Fruit fly (Drosophila melanogaster): Measurements from ENCODE around the gene CG32119.

The CG32119 gene

dm6 chr3L:13213360-13213759 is 35.1 kb downstream of the CG32119 start (continued):
- TF ChIP-seq CG9817 (tag; optimal IDR thresholded peaks at IDR 0.05): no peak
- TF ChIP-seq CG6765 (GFP tag; optimal IDR thresholded peaks at IDR 0.05): no peak
- TF ChIP-seq CG7271 (tag; optimal IDR thresholded peaks at IDR 0.05): peak; percentile 65
- peak; percentile 57 for TF ChIP-seq gcm (GFP tag; optimal IDR thresholded peaks at IDR 0.05)
- TF ChIP-seq pho (GFP tag; optimal IDR thresholded peaks at IDR 0.05): no peak
- no peak for TF ChIP-seq ranshi (GFP tag; IDR thresholded peaks at IDR 0.05)
- peak; percentile 38 for TF ChIP-seq CG8944 (GFP tag; optimal IDR thresholded peaks at IDR 0.05)
- TF ChIP-seq Trl (optimal IDR thresholded peaks at IDR 0.05): no peak
- TF ChIP-seq Trl (GFP tag; optimal IDR thresholded peaks at IDR 0.05): peak; percentile 12
- TF ChIP-seq pfk (GFP tag; optimal IDR thresholded peaks at IDR 0.05): no peak
- TF ChIP-seq Camta (GFP tag; optimal IDR thresholded peaks at IDR 0.05): peak; percentile 70
- no peak for TF ChIP-seq CG4328 (GFP tag; optimal IDR thresholded peaks at IDR 0.05)
- no peak for TF ChIP-seq Aef1 (GFP tag; IDR thresholded peaks at IDR 0.05)
- peak; percentile 68 for TF ChIP-seq CG17359 (tag; optimal IDR thresholded peaks at IDR 0.05)
- no peak for TF ChIP-seq CG13894 (tag; optimal IDR thresholded peaks at IDR 0.05)
- TF ChIP-seq CG10147 (GFP tag; optimal IDR thresholded peaks at IDR 0.05): no peak
- no peak for TF ChIP-seq bigmax (GFP tag; optimal IDR thresholded peaks at IDR 0.05)
- TF ChIP-seq Mrtf (GFP tag; IDR thresholded peaks at IDR 0.05): no peak
- peak; percentile 35 for TF ChIP-seq HHEX (GFP tag; optimal IDR thresholded peaks at IDR 0.05)
- peak; percentile 65 for TF ChIP-seq seq (GFP tag; IDR thresholded peaks at IDR 0.05)
- TF ChIP-seq NC2α (GFP tag; optimal IDR thresholded peaks at IDR 0.05): peak; percentile 14
- TF ChIP-seq grn (GFP tag; optimal IDR thresholded peaks at IDR 0.05): no peak
- peak; percentile 67 for TF ChIP-seq CG13424 (tag; optimal IDR thresholded peaks at IDR 0.05)
- TF ChIP-seq vvl (GFP tag; IDR thresholded peaks at IDR 0.05): peak; percentile 75
- peak; percentile 1 for TF ChIP-seq Deaf1 (tag; optimal IDR thresholded peaks at IDR 0.05)
- peak; percentile 46 to 89 for TF ChIP-seq bsh (GFP tag; optimal IDR thresholded peaks at IDR 0.05)
- TF ChIP-seq CG12659 (GFP tag; optimal IDR thresholded peaks at IDR 0.05): peak; percentile 7
- TF ChIP-seq ken (GFP tag; IDR thresholded peaks at IDR 0.05): 0 out of 3 replicates have a peak, but pooled peaks have one; percentile 44
- no peak for TF ChIP-seq CG34376 (GFP tag; optimal IDR thresholded peaks at IDR 0.05)
- no peak for TF ChIP-seq insv (GFP tag; optimal IDR thresholded peaks at IDR 0.05)
- no peak for TF ChIP-seq Hey (tag; optimal IDR thresholded peaks at IDR 0.05)
- no peak for TF ChIP-seq CG8359 (GFP tag; optimal IDR thresholded peaks at IDR 0.05; ENCODE audit: borderline replicate concordance)
- no peak for TF ChIP-seq CG1832 (GFP tag; optimal IDR thresholded peaks at IDR 0.05)
- TF ChIP-seq yki (optimal IDR thresholded peaks at IDR 0.05): no peak
- TF ChIP-seq Dfd (GFP tag; optimal IDR thresholded peaks at IDR 0.05): no peak
- TF ChIP-seq hbn (GFP tag; IDR thresholded peaks at IDR 0.05; ENCODE audit: partially characterized antibody): no peak
- TF ChIP-seq CG3065 (GFP tag; optimal IDR thresholded peaks at IDR 0.05): peak; percentile 30
- no peak for TF ChIP-seq al (GFP tag; IDR thresholded peaks at IDR 0.05)
- TF ChIP-seq hb (GFP tag; IDR thresholded peaks at IDR 0.05; ENCODE audit: partially characterized antibody): no peak
- peak; percentile 79 for TF ChIP-seq Ets65A (GFP tag)
- TF ChIP-seq CG11695 (GFP tag; IDR thresholded peaks at IDR 0.05): no peak
- no peak for TF ChIP-seq klu (GFP tag; IDR thresholded peaks at IDR 0.05)
- TF ChIP-seq nom (GFP tag; optimal IDR thresholded peaks at IDR 0.05): no peak
- no peak for TF ChIP-seq sc (optimal IDR thresholded peaks at IDR 0.05)
- TF ChIP-seq sc (GFP tag; optimal IDR thresholded peaks at IDR 0.05): peak; percentile 57
- no peak for TF ChIP-seq Tbp (GFP tag; optimal IDR thresholded peaks at IDR 0.05)
- TF ChIP-seq jigr1 (GFP tag; IDR thresholded peaks at IDR 0.05): no peak
- peak; percentile 26 for TF ChIP-seq CG7786 (GFP tag; optimal IDR thresholded peaks at IDR 0.05)
- TF ChIP-seq pan (optimal IDR thresholded peaks at IDR 0.05): no peak
- peak in 1 of 2 experiments; percentile 19 for TF ChIP-seq pan (GFP tag; optimal IDR thresholded peaks at IDR 0.05 in 1 of 2, IDR thresholded peaks at IDR 0.05 in 1 of 2)
- peak; percentile 43 for TF ChIP-seq Xbp1 (GFP tag; optimal IDR thresholded peaks at IDR 0.05)
- peak; percentile 77 for TF ChIP-seq ci (GFP tag; IDR thresholded peaks at IDR 0.05)
- peak; percentile 45 for TF ChIP-seq CrebB (tag; optimal IDR thresholded peaks at IDR 0.05)

Measured in whole organism, embryonic.